Worm (Caenorhabditis elegans): Measurements from ENCODE around the gene clc-1.

Gene clc-1

ce11 chrX:11031047-11031695, 16.1 kb upstream of the clc-1 start (continued):
- peak; percentile 38 for TF ChIP-seq C04F5.9 (tag; optimal IDR thresholded peaks at IDR 0.05)
- peak; percentile 83 for TF ChIP-seq nhr-19 (GFP tag; conservative IDR thresholded peaks at IDR 0.05)
- no peak for TF ChIP-seq ces-1 (GFP tag; optimal IDR thresholded peaks at IDR 0.05)
- peak; percentile 75 to 89 for TF ChIP-seq lsy-2 (tag; optimal IDR thresholded peaks at IDR 0.05)
- TF ChIP-seq lin-39 (tag; optimal IDR thresholded peaks at IDR 0.05) = peak; percentile 36
- TF ChIP-seq isw-1 (GFP tag; IDR thresholded peaks at IDR 0.05) = peak; percentile 71
- peak; percentile 39 for TF ChIP-seq hpl-2 (GFP tag; optimal IDR thresholded peaks at IDR 0.05)
- TF ChIP-seq ceh-90 (tag; optimal IDR thresholded peaks at IDR 0.05) = peak; percentile 51
- peak; percentile 56 for TF ChIP-seq unc-98 (GFP tag; IDR thresholded peaks at IDR 0.05)
- TF ChIP-seq efl-3 (GFP tag; optimal IDR thresholded peaks at IDR 0.05) = peak; percentile 78
- TF ChIP-seq hlh-4 (tag; optimal IDR thresholded peaks at IDR 0.05) = no peak
- TF ChIP-seq lin-15B (tag; optimal IDR thresholded peaks at IDR 0.05) = peak; percentile 10
- peak; percentile 73 for TF ChIP-seq mep-1 (tag; optimal IDR thresholded peaks at IDR 0.05)
- TF ChIP-seq nhr-76 (tag; optimal IDR thresholded peaks at IDR 0.05) = peak; percentile 40
- peak; percentile 97 for TF ChIP-seq tbx-2 (tag; optimal IDR thresholded peaks at IDR 0.05)
- TF ChIP-seq grh-1 (GFP tag; IDR thresholded peaks at IDR 0.05) = peak; percentile 82
- TF ChIP-seq snpc-4 (tag; optimal IDR thresholded peaks at IDR 0.05) = peak; percentile 62
- TF ChIP-seq rnt-1 (tag; optimal IDR thresholded peaks at IDR 0.05) = peak; percentile 93
- TF ChIP-seq fkh-8 (tag; optimal IDR thresholded peaks at IDR 0.05) = peak; percentile 89
- TF ChIP-seq sup-37 (GFP tag; optimal IDR thresholded peaks at IDR 0.05) = peak; percentile 56
- TF ChIP-seq nhr-84 (tag; optimal IDR thresholded peaks at IDR 0.05) = no peak
- TF ChIP-seq egl-27 (tag; optimal IDR thresholded peaks at IDR 0.05) = peak; percentile 63 to 67
- peak; percentile 90 for TF ChIP-seq xbp-1 (tag; optimal IDR thresholded peaks at IDR 0.05)
- TF ChIP-seq pqm-1 (tag; optimal IDR thresholded peaks at IDR 0.05) = no peak
- peak; percentile 82 for TF ChIP-seq aha-1 (tag; optimal IDR thresholded peaks at IDR 0.05)
- TF ChIP-seq aly-2 (tag; optimal IDR thresholded peaks at IDR 0.05) = peak; percentile 4
- peak; percentile 47 for TF ChIP-seq nhr-237 (tag; optimal IDR thresholded peaks at IDR 0.05)
- TF ChIP-seq nhr-71 (tag; optimal IDR thresholded peaks at IDR 0.05) = peak; percentile 97
- peak; percentile 69 for TF ChIP-seq ceh-88 (GFP tag; IDR thresholded peaks at IDR 0.05)
- TF ChIP-seq swsn-7 (tag; optimal IDR thresholded peaks at IDR 0.05) = peak; percentile 95
- TF ChIP-seq pax-3 (tag; optimal IDR thresholded peaks at IDR 0.05) = peak; percentile 72
- TF ChIP-seq Y116A8C.19 (tag; optimal IDR thresholded peaks at IDR 0.05; ENCODE audit: borderline replicate concordance) = peak; percentile 1
- no peak for TF ChIP-seq alr-1 (tag; optimal IDR thresholded peaks at IDR 0.05; ENCODE audit: borderline replicate concordance)

ce11 chrX:11031869-11032268, 15.4 kb upstream of the clc-1 start:
- TF ChIP-seq aha-1 (tag; optimal IDR thresholded peaks at IDR 0.05) (no peak), nhr-90 (tag; optimal IDR thresholded peaks at IDR 0.05; ENCODE audit: poor library complexity) (no peak), fkh-4 (tag; optimal IDR thresholded peaks at IDR 0.05; ENCODE audit: borderline replicate concordance) (no peak), lir-3 (tag; optimal IDR thresholded peaks at IDR 0.05; ENCODE audit: poor library complexity) (no peak), jun-1 (tag; optimal IDR thresholded peaks at IDR 0.05) (no peak), ces-1 (GFP tag; optimal IDR thresholded peaks at IDR 0.05) (no peak), ceh-82 (tag; optimal IDR thresholded peaks at IDR 0.05) (peak in 1 of 3 experiments; percentile 5), efl-1 (optimal IDR thresholded peaks at IDR 0.05) (no peak), efl-1 (GFP tag; optimal IDR thresholded peaks at IDR 0.05 in 1 of 2) (peak in 1 of 2 experiments; percentile 0), tbx-2 (tag; optimal IDR thresholded peaks at IDR 0.05) (no peak), nhr-76 (tag; optimal IDR thresholded peaks at IDR 0.05) (no peak), nhr-28 (tag; optimal IDR thresholded peaks at IDR 0.05) (no peak), ceh-63 (GFP tag; optimal IDR thresholded peaks at IDR 0.05) (peak; percentile 2), tlp-1 (tag; optimal IDR thresholded peaks at IDR 0.05) (no peak), lin-14 (GFP tag; optimal IDR thresholded peaks at IDR 0.05) (peak; percentile 10), zip-4 (GFP tag; optimal IDR thresholded peaks at IDR 0.05) (no peak), nhr-12 (tag; optimal IDR thresholded peaks at IDR 0.05) (no peak), nhr-20 (tag; optimal IDR thresholded peaks at IDR 0.05) (no peak), C16A3.4 (tag; optimal IDR thresholded peaks at IDR 0.05) (no peak), ceh-88 (GFP tag; IDR thresholded peaks at IDR 0.05) (no peak), efl-3 (GFP tag; optimal IDR thresholded peaks at IDR 0.05) (no peak), snpc-4 (tag; optimal IDR thresholded peaks at IDR 0.05) (no peak), mef-2 (tag; optimal IDR thresholded peaks at IDR 0.05) (no peak)

All from whole organism, L1 larva.